Fruit fly (Drosophila melanogaster) whole organism, prepupa: ENCODE results near the gene Ir85a.

Source experiments
- Blimp-1 ChIP-seq: fragments of 200-800 bp; sonication (Bioruptor generic); optimal IDR thresholded peaks from 3 replicates; lab custom pipeline; 2017; ENCODE audit warnings: missing biosample characterization, missing genetic modification characterization, mild to moderate bottlenecking, moderate library complexity, missing genetic modification reagents
- CG10669 ChIP-seq: fragments of 200-800 bp; sonication (Bioruptor generic); optimal IDR thresholded peaks from 3 replicates; lab custom pipeline; 2018; ENCODE audit warnings: missing biosample characterization, mild to moderate bottlenecking, missing genetic modification characterization, moderate library complexity
- CG11294 ChIP-seq: fragments of 200-800 bp; sonication (Bioruptor generic); IDR thresholded peaks from 2 replicates; pipeline ENCODE4 v1.3.6; 2022; ENCODE audit warnings: missing biosample characterization, missing genetic modification characterization
- CG15336 ChIP-seq: fragments of 200-800 bp; sonication (Bioruptor generic); IDR thresholded peaks from 2 replicates; pipeline ENCODE4 v1.3.6; 2022; ENCODE audit warnings: missing biosample characterization, missing genetic modification characterization
- CG1621 ChIP-seq: fragments of 200-800 bp; sonication (Bioruptor generic); optimal IDR thresholded peaks from 3 replicates; lab custom pipeline; 2018; ENCODE audit warnings: missing biosample characterization, mild to moderate bottlenecking, missing genetic modification characterization
- CG16779 ChIP-seq: fragments of 200-800 bp; sonication (Bioruptor generic); optimal IDR thresholded peaks from 3 replicates; lab custom pipeline; 2017; ENCODE audit warnings: missing biosample characterization, mild to moderate bottlenecking, missing genetic modification characterization
- CG34406 ChIP-seq: fragments of 200-800 bp; sonication (Bioruptor generic); optimal IDR thresholded peaks from 3 replicates; lab custom pipeline; 2016; ENCODE audit warnings: missing biosample characterization, missing genetic modification characterization
- CG3919 ChIP-seq: fragments of 200-800 bp; sonication (Bioruptor generic); optimal IDR thresholded peaks from 3 replicates; lab custom pipeline; 2016; ENCODE audit warnings: missing biosample characterization, missing genetic modification characterization
- CG4318 ChIP-seq: fragments of 200-800 bp; sonication (Bioruptor generic); optimal IDR thresholded peaks from 3 replicates; lab custom pipeline; 2017; ENCODE audit warnings: missing biosample characterization, mild to moderate bottlenecking, missing genetic modification characterization
- CG6163 ChIP-seq: fragments of 200-800 bp; sonication (Bioruptor generic); IDR thresholded peaks from 3 replicates; pipeline ENCODE4 v1.3.6; 2022; ENCODE audit warnings: missing biosample characterization, missing genetic modification characterization
- CG6276 ChIP-seq: fragments of 200-800 bp; sonication (Bioruptor generic); optimal IDR thresholded peaks from 2 replicates; lab custom pipeline; 2017; ENCODE audit warnings: missing biosample characterization, mild to moderate bottlenecking, missing genetic modification characterization
- CG6792 ChIP-seq: fragments of 200-800 bp; sonication (Bioruptor generic); optimal IDR thresholded peaks from 3 replicates; lab custom pipeline; 2016; ENCODE audit warnings: missing biosample characterization, missing genetic modification characterization
- CG6808 ChIP-seq: fragments of 200-800 bp; sonication (Bioruptor generic); optimal IDR thresholded peaks from 3 replicates; lab custom pipeline; 2017; ENCODE audit warnings: missing biosample characterization, missing genetic modification characterization, mild to moderate bottlenecking, moderate library complexity, missing genetic modification reagents
- CG6854 ChIP-seq: fragments of 200-800 bp; sonication (Bioruptor generic); optimal IDR thresholded peaks from 2 replicates; lab custom pipeline; 2017; ENCODE audit warnings: missing biosample characterization, mild to moderate bottlenecking, missing genetic modification characterization
- CG8119 ChIP-seq: fragments of 200-800 bp; sonication (Bioruptor generic); IDR thresholded peaks from 3 replicates; pipeline ENCODE4 v1.3.6; 2022; ENCODE audit warnings: missing biosample characterization, missing genetic modification characterization
- CG8319 ChIP-seq: fragments of 200-800 bp; sonication (Bioruptor generic); optimal IDR thresholded peaks from 3 replicates; lab custom pipeline; 2016; ENCODE audit warnings: missing biosample characterization, missing genetic modification characterization
- CG8632 ChIP-seq: fragments of 200-800 bp; sonication (Bioruptor generic); optimal IDR thresholded peaks from 3 replicates; lab custom pipeline; 2016; ENCODE audit warnings: missing biosample characterization, missing genetic modification characterization
- CG9139 ChIP-seq: fragments of 200-800 bp; sonication (Bioruptor generic); optimal IDR thresholded peaks from 3 replicates; lab custom pipeline; 2017; ENCODE audit warnings: missing biosample characterization, mild to moderate bottlenecking, missing genetic modification characterization
- Eip75B ChIP-seq: fragments of 200-800 bp; sonication (Bioruptor generic); optimal IDR thresholded peaks from 3 replicates; lab custom pipeline; 2016; ENCODE audit warnings: missing biosample characterization, missing genetic modification characterization
- Eip78C ChIP-seq: fragments of 200-800 bp; sonication (Bioruptor generic); peaks from one replicate; lab custom pipeline; 2016; ENCODE audit warnings: missing biosample characterization, missing genetic modification characterization
- Eip93F ChIP-seq: fragments of 200-800 bp; sonication (Bioruptor generic); optimal IDR thresholded peaks from 2 replicates; lab custom pipeline; 2016; ENCODE audit warnings: missing biosample characterization, mild to moderate bottlenecking, missing genetic modification characterization
- Ets96B ChIP-seq: fragments of 200-800 bp; optimal IDR thresholded peaks from 2 replicates; lab custom pipeline; 2019; ENCODE audit warnings: missing biosample characterization, mild to moderate bottlenecking, missing genetic modification characterization, moderate library complexity
- Gug ChIP-seq: fragments of 200-800 bp; sonication (Bioruptor generic); IDR thresholded peaks from 2 replicates; pipeline ENCODE4 v1.3.6; 2022; ENCODE audit warnings: missing biosample characterization, missing genetic modification characterization
- Lpt ChIP-seq: fragments of 200-800 bp; sonication (Bioruptor generic); optimal IDR thresholded peaks from 3 replicates; lab custom pipeline; 2016; ENCODE audit warnings: missing biosample characterization, missing genetic modification characterization
- Met ChIP-seq: fragments of 200-800 bp; sonication (Bioruptor generic); optimal IDR thresholded peaks from 3 replicates; lab custom pipeline; 2016; ENCODE audit warnings: missing biosample characterization, missing genetic modification characterization
- Smox ChIP-seq: fragments of 200-800 bp; sonication (Bioruptor generic); optimal IDR thresholded peaks from 3 replicates; lab custom pipeline; 2016; ENCODE audit warnings: missing biosample characterization, missing genetic modification characterization
- Sox102F ChIP-seq: fragments of 200-800 bp; sonication (Bioruptor generic); optimal IDR thresholded peaks from 2 replicates; lab custom pipeline; 2016; ENCODE audit warnings: missing biosample characterization, mild to moderate bottlenecking, missing genetic modification characterization
- Sox14 ChIP-seq: fragments of 200-800 bp; sonication (Bioruptor generic); optimal IDR thresholded peaks from 3 replicates; lab custom pipeline; 2016; ENCODE audit warnings: missing biosample characterization, missing genetic modification characterization
- Sox15 ChIP-seq: fragments of 200-800 bp; sonication (Bioruptor generic); optimal IDR thresholded peaks from 3 replicates; lab custom pipeline; 2016; ENCODE audit warnings: missing biosample characterization, missing genetic modification characterization
- achi ChIP-seq: fragments of 200-800 bp; sonication (Bioruptor generic); optimal IDR thresholded peaks from 3 replicates; lab custom pipeline; 2016; ENCODE audit warnings: missing biosample characterization, missing genetic modification characterization
- cyc ChIP-seq: fragments of 200-800 bp; sonication (Bioruptor generic); optimal IDR thresholded peaks from 3 replicates; lab custom pipeline; 2016; ENCODE audit warnings: missing biosample characterization, missing genetic modification characterization
- dac ChIP-seq: fragments of 200-800 bp; sonication (Bioruptor generic); optimal IDR thresholded peaks from 2 replicates; lab custom pipeline; 2017; ENCODE audit warnings: missing biosample characterization, mild to moderate bottlenecking, missing genetic modification characterization
- dsx ChIP-seq: fragments of 200-800 bp; optimal IDR thresholded peaks from 3 replicates; lab custom pipeline; 2019; ENCODE audit warnings: missing biosample characterization, mild to moderate bottlenecking, missing genetic modification characterization, moderate library complexity; ENCODE audit not compliant: poor library complexity, severe bottlenecking
- eg ChIP-seq: fragments of 200-800 bp; sonication (Bioruptor generic); IDR thresholded peaks from 3 replicates; pipeline ENCODE4 v1.3.6; 2022; ENCODE audit warnings: missing biosample characterization, missing genetic modification characterization
- esn ChIP-seq: fragments of 200-800 bp; sonication (Bioruptor generic); optimal IDR thresholded peaks from 2 replicates; lab custom pipeline; 2016; ENCODE audit warnings: missing biosample characterization, mild to moderate bottlenecking, missing genetic modification characterization, moderate library complexity
- fkh ChIP-seq: fragments of 200-800 bp; sonication (Bioruptor generic); optimal IDR thresholded peaks from 3 replicates; lab custom pipeline; 2017; ENCODE audit warnings: missing biosample characterization, mild to moderate bottlenecking, missing genetic modification characterization, moderate library complexity
- net ChIP-seq: fragments of 200-800 bp; sonication (Bioruptor generic); optimal IDR thresholded peaks from 3 replicates; lab custom pipeline; 2016; ENCODE audit warnings: missing biosample characterization, missing genetic modification characterization
- salr ChIP-seq, 2 experiments: fragments of 200-800 bp; sonication (Bioruptor generic); optimal IDR thresholded peaks; 3 replicates each; lab custom pipeline; 2016 to 2018; ENCODE audit warnings: missing biosample characterization in 2 of 2, missing genetic modification characterization in 2 of 2, mild to moderate bottlenecking in 1 of 2
- ss ChIP-seq, 2 experiments: fragments of 200-800 bp; sonication (Bioruptor generic); optimal IDR thresholded peaks; 2 replicates in 1 of 2; 3 replicates in 1 of 2; lab custom pipeline; 2017 to 2018; ENCODE audit warnings: mild to moderate bottlenecking in 2 of 2, missing biosample characterization in 2 of 2, missing genetic modification characterization in 2 of 2, moderate library complexity in 1 of 2
- vri ChIP-seq: fragments of 200-800 bp; sonication (Bioruptor generic); optimal IDR thresholded peaks from 3 replicates; lab custom pipeline; 2016; ENCODE audit warnings: missing biosample characterization, mild to moderate bottlenecking, missing genetic modification characterization

The Ir85a gene

DNA sequence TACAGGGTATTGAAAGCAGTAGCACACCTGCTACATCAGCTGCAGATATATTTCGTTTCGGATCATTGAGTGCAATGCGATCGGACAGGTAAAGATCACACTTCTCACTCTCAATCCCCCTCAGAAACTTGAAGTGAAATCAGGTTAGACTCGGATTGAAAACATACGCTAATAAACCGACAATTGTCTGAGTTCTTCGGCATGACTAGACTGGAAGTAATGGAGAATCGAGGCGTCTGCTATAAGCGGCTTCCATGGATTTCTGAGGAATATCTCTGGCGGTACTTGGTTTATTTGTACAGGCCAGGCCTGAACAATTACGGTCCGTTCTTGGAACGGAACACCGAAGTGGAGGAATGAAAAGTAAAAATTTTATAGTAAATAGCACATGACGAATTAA, 46.6 kb downstream of the Ir85a start:
- TF ChIP-seq CG16779 (tag; lab: Kevin White, UChicago) (no peak), net (no peak), CG6854 (GFP tag; lab: Kevin White, UChicago) (no peak), cyc (GFP tag; lab: Kevin White, UChicago) (no peak), Eip75B (GFP tag; lab: Kevin White, UChicago) (no peak), CG34406 (GFP tag; lab: Kevin White, UChicago) (no peak), ss (GFP tag; optimal IDR thresholded peaks at IDR 0.05; lab: Kevin White, UChicago) (no peak), Blimp-1 (GFP tag; lab: Kevin White, UChicago) (no peak), CG3919 (GFP tag; lab: Kevin White, UChicago) (no peak), dac (GFP tag; lab: Kevin White, UChicago) (no peak), CG6792 (GFP tag; lab: Kevin White, UChicago) (no peak), CG6276 (GFP tag; lab: Kevin White, UChicago) (no peak)

DNA sequence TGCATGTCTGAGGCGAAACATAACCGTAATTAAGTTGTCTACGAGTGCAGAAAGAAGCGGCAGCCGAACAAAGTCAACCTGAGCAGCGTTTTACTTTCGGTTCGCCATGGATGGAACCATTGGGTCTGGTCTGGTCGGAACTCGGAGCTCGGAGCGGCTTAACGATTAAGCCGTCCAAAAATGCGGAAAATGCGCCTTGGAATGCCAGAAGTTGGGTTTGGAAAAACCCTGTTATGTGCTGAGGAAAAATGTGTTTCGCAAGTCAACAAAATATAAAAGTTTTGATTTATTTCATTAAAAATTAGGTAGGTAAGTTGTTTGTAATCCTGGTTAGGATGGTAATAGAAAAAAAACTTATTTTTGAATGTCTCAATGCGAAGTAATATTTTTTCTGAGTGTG, 47.0 kb downstream of the Ir85a start:
- TF ChIP-seq CG6163 (GFP tag; lab: Robert Waterston, UW) (no peak), eg (peak; percentile 8; the same call in 1 of the 3 replicates), Smox (no peak)

DNA sequence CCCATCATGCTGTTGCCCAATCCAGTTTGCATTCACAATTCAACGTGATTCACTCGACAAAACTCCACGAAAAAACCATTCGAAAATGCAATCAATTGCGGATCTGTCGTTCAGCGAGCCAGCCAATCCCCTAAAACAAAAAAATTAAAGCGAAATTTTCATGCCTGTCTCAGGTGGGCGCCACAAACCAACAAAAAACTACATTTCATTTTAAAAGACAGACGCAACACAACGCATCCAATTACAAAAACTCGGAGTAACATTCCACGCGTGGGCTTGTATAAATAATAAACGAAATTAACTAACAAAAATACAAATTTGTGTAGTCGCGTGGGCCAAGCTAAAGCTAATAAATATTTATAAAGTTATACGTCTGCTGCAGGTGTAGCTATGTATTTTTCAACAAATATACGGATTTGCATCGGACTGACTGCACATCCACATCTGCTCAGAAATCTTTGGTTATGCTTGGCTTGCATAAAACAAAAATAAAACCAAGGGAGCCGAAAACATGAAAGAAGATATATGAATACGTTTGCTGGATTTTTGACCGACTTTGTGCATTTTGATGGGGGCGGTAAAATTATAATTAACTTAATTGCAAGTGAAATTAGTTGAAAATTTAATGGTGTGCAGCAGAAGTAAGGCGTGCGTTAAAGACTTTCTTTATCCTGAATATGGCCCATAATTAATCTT, 49.6 kb downstream of the Ir85a start:
- TF ChIP-seq CG11294 (GFP tag; lab: Robert Waterston, UW) = no peak
- TF ChIP-seq CG8319 (GFP tag; lab: Kevin White, UChicago) = no peak
- TF ChIP-seq CG34406 (GFP tag; lab: Kevin White, UChicago) = no peak

dm6 chr3R:8844955-8845354, 50.5 kb downstream of the Ir85a start:
- TF ChIP-seq Gug (GFP tag; lab: Robert Waterston, UW) (no peak), fkh (GFP tag; lab: Kevin White, UChicago) (peak; percentile 12), vri (peak; percentile 64)
- TF ChIP-seq, all 60 proteins: peak for 2

DNA sequence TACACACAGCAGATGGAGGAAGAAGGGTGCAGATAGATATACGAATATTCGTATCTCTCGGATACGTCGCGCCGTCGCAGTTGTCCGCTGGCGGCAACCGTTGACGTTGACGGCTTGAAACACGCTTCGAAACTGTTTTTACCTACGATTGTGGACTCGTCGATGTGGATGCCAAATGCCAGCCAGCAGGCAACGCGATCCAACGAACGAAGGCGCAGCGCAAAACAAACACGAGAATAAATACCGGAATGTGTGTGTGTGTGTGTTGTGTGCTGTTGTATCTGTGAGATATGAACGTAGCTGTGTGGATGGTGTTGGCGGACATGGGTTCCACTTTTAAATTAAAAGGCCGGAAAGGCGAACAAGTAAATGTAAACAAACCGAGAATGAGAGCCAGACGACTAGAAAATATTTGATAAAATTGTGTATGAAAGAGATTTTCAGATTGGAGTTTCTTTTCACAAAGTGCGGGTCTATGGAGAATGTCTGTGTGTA, 51.7 kb downstream of the Ir85a start:
- peak; percentile 80 for TF ChIP-seq CG9139 (GFP tag; lab: Kevin White, UChicago)
- TF ChIP-seq dac (GFP tag; lab: Kevin White, UChicago) = no peak
- TF ChIP-seq CG8632 (GFP tag; lab: Kevin White, UChicago) = peak; percentile 19
- TF ChIP-seq salr (GFP tag; optimal IDR thresholded peaks at IDR 0.05; lab: Kevin White, UChicago) = no peak
- peak; percentile 56 for TF ChIP-seq CG1621 (tag; lab: Kevin White, UChicago)
- peak; percentile 23 for TF ChIP-seq CG10669 (GFP tag; lab: Kevin White, UChicago)
- TF ChIP-seq Sox15 = no peak
- peak; percentile 14 for TF ChIP-seq CG34406 (GFP tag; lab: Kevin White, UChicago)
- peak; percentile 37 for TF ChIP-seq CG6792 (GFP tag; lab: Kevin White, UChicago)
- TF ChIP-seq CG15336 (GFP tag; lab: Robert Waterston, UW) = peak; percentile 62
- TF ChIP-seq CG6163 (GFP tag; lab: Robert Waterston, UW) = peak; percentile 80
- peak; percentile 0 for TF ChIP-seq Sox14 (GFP tag; lab: Kevin White, UChicago)
- TF ChIP-seq CG8119 (GFP tag; lab: Robert Waterston, UW) = peak; percentile 53; the same call in 2 of the 3 replicates
- TF ChIP-seq ss (GFP tag; optimal IDR thresholded peaks at IDR 0.05; lab: Kevin White, UChicago) = peak in 1 of 2 experiments; percentile 64
- TF ChIP-seq dsx (GFP tag; lab: Kevin White, UChicago) = no peak
- TF ChIP-seq Eip93F (GFP tag; lab: Kevin White, UChicago) = no peak
- TF ChIP-seq cyc (GFP tag; lab: Kevin White, UChicago) = no peak
- TF ChIP-seq Met = no peak
- TF ChIP-seq CG6276 (GFP tag; lab: Kevin White, UChicago) = peak; percentile 49
- peak; percentile 43 for TF ChIP-seq CG6808 (GFP tag; lab: Kevin White, UChicago)
- peak; percentile 73 for TF ChIP-seq Eip78C (GFP tag; lab: Kevin White, UChicago)
- peak; percentile 52 for TF ChIP-seq net
- TF ChIP-seq Sox102F (GFP tag; lab: Kevin White, UChicago) = peak; percentile 39
- TF ChIP-seq eg = peak; percentile 55; the same call in 2 of the 3 replicates
- peak; percentile 19 for TF ChIP-seq Ets96B (tag; lab: Kevin White, UChicago)
- peak; percentile 11 for TF ChIP-seq achi (GFP tag; lab: Kevin White, UChicago)
- peak; percentile 98 for TF ChIP-seq fkh (GFP tag; lab: Kevin White, UChicago)
- TF ChIP-seq CG6854 (GFP tag; lab: Kevin White, UChicago) = peak; percentile 74
- TF ChIP-seq CG4318 (GFP tag; lab: Kevin White, UChicago) = no peak
- TF ChIP-seq vri = peak; percentile 33
- peak; percentile 22 for TF ChIP-seq esn (GFP tag; lab: Kevin White, UChicago)
- TF ChIP-seq Lpt (GFP tag; lab: Kevin White, UChicago) = peak; percentile 0
- TF ChIP-seq, all 60 proteins: peak for 24
